Worm (Caenorhabditis elegans): ENCODE measurements around the gene F29B9.11.

Gene F29B9.11

DNA sequence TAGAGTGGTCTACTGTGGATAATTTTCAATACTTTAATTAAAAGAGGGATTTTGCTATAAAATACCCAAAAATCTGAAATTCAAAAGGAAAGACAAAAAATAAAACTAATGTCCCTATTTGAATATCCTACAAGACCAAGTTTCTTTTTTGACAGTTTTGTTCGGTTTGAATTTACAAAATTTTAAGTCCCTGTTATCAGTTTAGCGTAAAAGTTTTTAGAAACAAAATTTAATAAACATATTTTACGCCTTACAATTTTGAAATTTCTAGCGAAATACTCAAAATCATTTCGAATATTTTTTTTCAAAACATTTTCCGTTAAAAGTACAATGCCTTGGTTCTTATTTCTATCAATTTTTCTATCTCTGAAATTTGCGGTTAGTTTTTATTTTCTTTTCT lies 32.5 kb upstream of the F29B9.11 start, which contains the start of gene spe-51:
Gene spe-51 (plus strand): TSS at position 301 of the 400 bp plus-strand sequence.
- no peak for TF ChIP-seq B0336.3 (GFP tag; IDR thresholded peaks at IDR 0.05)
- TF ChIP-seq mcd-1 (GFP tag; IDR thresholded peaks at IDR 0.05): no peak
- no peak for TF ChIP-seq hmg-20 (GFP tag; IDR thresholded peaks at IDR 0.05)
- TF ChIP-seq F37B4.10 (GFP tag; IDR thresholded peaks at IDR 0.05): no peak
- no peak for TF ChIP-seq nhr-179 (tag; optimal IDR thresholded peaks at IDR 0.05)
- TF ChIP-seq madf-3 (GFP tag; IDR thresholded peaks at IDR 0.05): no peak
- no peak for TF ChIP-seq Y53G8AR.9 (GFP tag; conservative IDR thresholded peaks at IDR 0.05)
- TF ChIP-seq xnd-1 (tag; optimal IDR thresholded peaks at IDR 0.05): no peak
- no peak for TF ChIP-seq F57C9.4 (tag; optimal IDR thresholded peaks at IDR 0.05)
- no peak for TF ChIP-seq ceh-79 (tag; optimal IDR thresholded peaks at IDR 0.05)
- TF ChIP-seq egl-44 (GFP tag; IDR thresholded peaks at IDR 0.05): no peak
- TF ChIP-seq K11D2.4 (GFP tag; IDR thresholded peaks at IDR 0.05): no peak
- no peak for TF ChIP-seq tbx-9 (tag; optimal IDR thresholded peaks at IDR 0.05; ENCODE audit: borderline replicate concordance)
- no peak for TF ChIP-seq Y95B8A.8 (GFP tag; IDR thresholded peaks at IDR 0.05)
- no peak for TF ChIP-seq repo-1 (tag; optimal IDR thresholded peaks at IDR 0.05)
- no peak for TF ChIP-seq gei-17 (GFP tag; optimal IDR thresholded peaks at IDR 0.05)
- no peak for TF ChIP-seq ceh-27 (GFP tag; optimal IDR thresholded peaks at IDR 0.05)
- no peak for TF ChIP-seq nfya-2 (GFP tag; IDR thresholded peaks at IDR 0.05)

- TF ChIP-seq ceh-27 (GFP tag; optimal IDR thresholded peaks at IDR 0.05) (no peak), D2030.7 (GFP tag; IDR thresholded peaks at IDR 0.05) (no peak), F57A8.1 (GFP tag; optimal IDR thresholded peaks at IDR 0.05) (no peak), nhr-27 (tag; optimal IDR thresholded peaks at IDR 0.05) (no peak)
These were observed 28.2 kb upstream of the F29B9.11 start, which contains the start of gene bus-4 for ce11 chrIV:4688221-4688620. bus-4 (plus strand) TSS chrIV:4688269.

DNA sequence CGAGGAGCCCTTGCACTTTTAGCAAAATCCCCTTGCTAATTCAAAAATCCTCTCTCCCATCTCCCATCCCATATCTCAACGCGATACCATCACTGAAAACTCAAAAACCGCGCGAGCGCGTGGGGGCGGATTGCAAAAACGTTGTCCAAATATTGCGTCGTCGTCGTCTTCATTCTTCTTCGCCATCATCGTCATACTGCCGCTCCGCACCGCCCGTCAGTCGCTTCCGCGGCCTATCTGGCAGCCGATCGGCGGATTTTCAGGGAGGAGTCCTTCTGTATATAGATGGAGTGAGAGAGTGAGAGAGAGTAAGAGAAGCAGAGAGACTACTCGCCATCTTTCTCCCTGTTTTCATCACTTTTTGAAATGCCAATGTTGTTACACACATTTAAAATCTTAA lies 26.9 kb upstream of the F29B9.11 start:
- no peak for TF ChIP-seq aptf-3 (GFP tag; IDR thresholded peaks at IDR 0.05)
- TF ChIP-seq ccch-3 (GFP tag; optimal IDR thresholded peaks at IDR 0.05): no peak
- TF ChIP-seq ama-1 (optimal IDR thresholded peaks at IDR 0.05): no peak
- TF ChIP-seq ama-1 (GFP tag; optimal IDR thresholded peaks at IDR 0.05): no peak
- TF ChIP-seq ceh-100 (GFP tag; IDR thresholded peaks at IDR 0.05): no peak
- no peak for TF ChIP-seq madf-10 (tag; optimal IDR thresholded peaks at IDR 0.05)
- no peak for TF ChIP-seq sdz-38 (tag; optimal IDR thresholded peaks at IDR 0.05)
- TF ChIP-seq zfh-2 (GFP tag; conservative IDR thresholded peaks at IDR 0.05): peak; percentile 66

ce11 chrIV:4686291-4686830 lies 26.4 kb upstream of the F29B9.11 start:
- TF ChIP-seq F57C9.4 (tag; optimal IDR thresholded peaks at IDR 0.05) (no peak), gei-17 (GFP tag; optimal IDR thresholded peaks at IDR 0.05) (no peak)

ce11 chrIV:4683149-4683548 lies 23.1 kb upstream of the F29B9.11 start:
- no peak for TF ChIP-seq ztf-3 (GFP tag; optimal IDR thresholded peaks at IDR 0.05)
- TF ChIP-seq ama-1 (optimal IDR thresholded peaks at IDR 0.05): no peak
- TF ChIP-seq ama-1 (GFP tag; optimal IDR thresholded peaks at IDR 0.05): no peak
- TF ChIP-seq nhr-27 (tag; optimal IDR thresholded peaks at IDR 0.05): no peak
- TF ChIP-seq ceh-58 (GFP tag; IDR thresholded peaks at IDR 0.05): no peak
- no peak for TF ChIP-seq somi-1 (GFP tag; optimal IDR thresholded peaks at IDR 0.05)
- no peak for TF ChIP-seq ceh-79 (tag; optimal IDR thresholded peaks at IDR 0.05)
- no peak for TF ChIP-seq unc-62 (GFP tag; optimal IDR thresholded peaks at IDR 0.05)
- no peak for TF ChIP-seq ztf-6 (GFP tag; IDR thresholded peaks at IDR 0.05)
- no peak for TF ChIP-seq nhr-120 (GFP tag; IDR thresholded peaks at IDR 0.05)
- no peak for TF ChIP-seq ztf-22 (GFP tag; optimal IDR thresholded peaks at IDR 0.05)

Data from whole organism, young adult.